Fruit fly (Drosophila melanogaster) whole organism, embryonic: ENCODE measurements around the gene mthl1.
A peak's percentile ranks its signal among the peaks of the same experiment; 100 is the strongest.

Experiments
- Adf1 ChIP-seq: fragments of 200-800 bp; sonication (Bioruptor generic); IDR thresholded peaks from 2 replicates; pipeline ENCODE4 v1.3.6; 2022; ENCODE audit warnings: missing biosample characterization, missing genetic modification characterization
- Bgb ChIP-seq: fragments of 200-800 bp; sonication (Bioruptor generic); IDR thresholded peaks from 2 replicates; pipeline ENCODE4 v1.3.6; 2022; ENCODE audit warnings: missing biosample characterization, missing genetic modification characterization; ENCODE audit not compliant: partially characterized antibody
- CG10147 ChIP-seq: fragments of 200-800 bp; sonication (Bioruptor generic); optimal IDR thresholded peaks from 2 replicates; lab custom pipeline; 2019; ENCODE audit warnings: missing biosample characterization, mild to moderate bottlenecking, missing genetic modification characterization, moderate library complexity
- CG10366 ChIP-seq: fragments of 200-800 bp; sonication (Bioruptor generic); IDR thresholded peaks from 2 replicates; pipeline ENCODE4 v1.3.6; 2022; ENCODE audit warnings: missing biosample characterization, missing genetic modification characterization
- CG10543 ChIP-seq: fragments of 200-800 bp; sonication (Bioruptor generic); optimal IDR thresholded peaks from 3 replicates; lab custom pipeline; 2017; ENCODE audit warnings: missing biosample characterization, mild to moderate bottlenecking, missing genetic modification characterization, moderate library complexity
- CG11696 ChIP-seq: fragments of 200-800 bp; sonication (Bioruptor generic); IDR thresholded peaks from 2 replicates; pipeline ENCODE4 v1.3.6; 2022; ENCODE audit warnings: missing biosample characterization, missing genetic modification characterization
- CG12155 ChIP-seq: fragments of 200-800 bp; sonication (Bioruptor generic); optimal IDR thresholded peaks from 3 replicates; lab custom pipeline; 2016; ENCODE audit warnings: missing biosample characterization, missing genetic modification characterization
- CG14667 ChIP-seq: fragments of 200-800 bp; sonication (Bioruptor generic); IDR thresholded peaks from 2 replicates; pipeline ENCODE4 v1.3.6; 2022; ENCODE audit warnings: missing biosample characterization, missing genetic modification characterization
- CG14965 ChIP-seq: fragments of 200-800 bp; sonication (Bioruptor generic); optimal IDR thresholded peaks from 2 replicates; lab custom pipeline; 2016; ENCODE audit warnings: missing biosample characterization, missing genetic modification characterization, borderline replicate concordance
- CG18262 ChIP-seq: fragments of 200-800 bp; optimal IDR thresholded peaks from 3 replicates; lab custom pipeline; 2019; ENCODE audit warnings: missing biosample characterization, mild to moderate bottlenecking, missing genetic modification characterization, moderate library complexity
- CG31388 ChIP-seq: fragments of 200-800 bp; sonication (Bioruptor generic); optimal IDR thresholded peaks from 2 replicates; lab custom pipeline; 2016; ENCODE audit warnings: missing biosample characterization, missing genetic modification characterization
- CG3847 ChIP-seq: fragments of 200-800 bp; sonication (Bioruptor generic); IDR thresholded peaks from 2 replicates; pipeline ENCODE4 v1.3.6; 2022; ENCODE audit warnings: missing biosample characterization, missing genetic modification characterization
- CG6683 ChIP-seq: fragments of 200-800 bp; sonication (Bioruptor generic); optimal IDR thresholded peaks from 2 replicates; lab custom pipeline; 2017; ENCODE audit warnings: missing biosample characterization, mild to moderate bottlenecking, missing genetic modification characterization, missing genetic modification reagents
- CG7271 ChIP-seq: fragments of 200-800 bp; sonication (Bioruptor generic); optimal IDR thresholded peaks from 2 replicates; lab custom pipeline; 2018; ENCODE audit warnings: missing biosample characterization, mild to moderate bottlenecking, missing genetic modification characterization, moderate library complexity
- CG7786 ChIP-seq: fragments of 200-800 bp; sonication (Bioruptor generic); optimal IDR thresholded peaks from 2 replicates; lab custom pipeline; 2016; ENCODE audit warnings: missing biosample characterization, missing genetic modification characterization
- CG7987 ChIP-seq: fragments of 200-800 bp; sonication (Bioruptor generic); optimal IDR thresholded peaks from 2 replicates; lab custom pipeline; 2018; ENCODE audit warnings: missing biosample characterization, mild to moderate bottlenecking, missing genetic modification characterization, moderate library complexity
- CTCF ChIP-seq: fragments of 200-800 bp; sonication (Bioruptor generic); optimal IDR thresholded peaks from 2 replicates; lab custom pipeline; 2017; ENCODE audit warnings: missing biosample characterization, mild to moderate bottlenecking, missing genetic modification characterization, moderate library complexity
- D19A ChIP-seq: fragments of 200-800 bp; optimal IDR thresholded peaks from 3 replicates; lab custom pipeline; 2019; ENCODE audit warnings: missing biosample characterization, mild to moderate bottlenecking, missing genetic modification characterization, moderate library complexity
- Drgx ChIP-seq: fragments of 200-800 bp; sonication (Bioruptor generic); IDR thresholded peaks from 2 replicates; pipeline ENCODE4 v1.3.6; 2022; ENCODE audit warnings: missing biosample characterization, missing genetic modification characterization
- E2f1 ChIP-seq: fragments of 200-800 bp; sonication (Bioruptor generic); IDR thresholded peaks from 2 replicates; pipeline ENCODE4 v1.3.6; 2022; ENCODE audit warnings: missing biosample characterization, missing genetic modification characterization
- Eip74EF ChIP-seq, 2 experiments: fragments of 200-800 bp in 1 of 2; fragments of >200 bp in 1 of 2; sonication (Bioruptor generic) in 1 of 2; optimal IDR thresholded peaks; 2 replicates each; lab custom pipeline; 2017 to 2019; ENCODE audit warnings: missing biosample characterization in 2 of 2, missing genetic modification characterization in 2 of 2, mild to moderate bottlenecking in 1 of 2, moderate library complexity in 1 of 2
- Elba2 ChIP-seq: fragments of 200-800 bp; sonication (Bioruptor generic); optimal IDR thresholded peaks from 3 replicates; lab custom pipeline; 2016; ENCODE audit warnings: missing biosample characterization, missing genetic modification characterization
- Fer2 ChIP-seq: fragments of 200-800 bp; sonication (Bioruptor generic); optimal IDR thresholded peaks from 2 replicates; lab custom pipeline; 2018; ENCODE audit warnings: missing biosample characterization, mild to moderate bottlenecking, missing genetic modification characterization, moderate library complexity
- HLHmδ ChIP-seq: fragments of 200-800 bp; sonication (Bioruptor generic); optimal IDR thresholded peaks from 2 replicates; lab custom pipeline; 2018; ENCODE audit warnings: missing biosample characterization, mild to moderate bottlenecking, missing genetic modification characterization, moderate library complexity
- HmgD ChIP-seq: fragments of 200-800 bp; sonication (Bioruptor generic); optimal IDR thresholded peaks from 3 replicates; lab custom pipeline; 2016; ENCODE audit warnings: missing biosample characterization, missing genetic modification characterization
- Hmr ChIP-seq: fragments of 200-800 bp; sonication (Bioruptor generic); optimal IDR thresholded peaks from 3 replicates; lab custom pipeline; 2017; ENCODE audit warnings: mild to moderate bottlenecking, missing biosample characterization, missing genetic modification reagents, missing genetic modification characterization
- Hr3 ChIP-seq: fragments of 200-800 bp; sonication (Bioruptor generic); optimal IDR thresholded peaks from 3 replicates; lab custom pipeline; 2016; ENCODE audit warnings: missing biosample characterization, missing genetic modification characterization
- MESR4 ChIP-seq: fragments of 200-800 bp; sonication (Bioruptor generic); optimal IDR thresholded peaks from 2 replicates; lab custom pipeline; 2018; ENCODE audit warnings: missing biosample characterization, mild to moderate bottlenecking, missing genetic modification characterization, moderate library complexity
- MTF-1 ChIP-seq: fragments of 200-800 bp; sonication (Bioruptor generic); optimal IDR thresholded peaks from 2 replicates; lab custom pipeline; 2018; ENCODE audit warnings: missing biosample characterization, mild to moderate bottlenecking, missing genetic modification characterization, borderline replicate concordance
- Med ChIP-seq: fragments of 200-800 bp; sonication (Bioruptor generic); peaks from one replicate; lab custom pipeline; 2016; ENCODE audit warnings: missing biosample characterization, missing genetic modification characterization, mild to moderate bottlenecking, inconsistent platforms, moderate library complexity
- Mes4 ChIP-seq: fragments of 200-800 bp; sonication (Bioruptor generic); optimal IDR thresholded peaks from 2 replicates; lab custom pipeline; 2016; ENCODE audit warnings: missing biosample characterization, missing genetic modification characterization
- Mrtf ChIP-seq: fragments of 200-800 bp; sonication (Bioruptor generic); IDR thresholded peaks from 3 replicates; pipeline ENCODE4 v1.3.6; 2022; ENCODE audit warnings: missing biosample characterization, missing genetic modification characterization
- NC2β ChIP-seq: fragments of 200-800 bp; sonication (Bioruptor generic); optimal IDR thresholded peaks from 2 replicates; lab custom pipeline; 2016; ENCODE audit warnings: missing biosample characterization, missing genetic modification characterization
- ato ChIP-seq: fragments of 200-800 bp; sonication (Bioruptor generic); IDR thresholded peaks from 2 replicates; pipeline ENCODE4 v1.3.6; 2022; ENCODE audit warnings: missing biosample characterization, missing genetic modification characterization; ENCODE audit not compliant: partially characterized antibody
- cas ChIP-seq: fragments of 200-800 bp; sonication (Bioruptor generic); IDR thresholded peaks from 2 replicates; pipeline ENCODE4 v1.3.6; 2022; ENCODE audit warnings: missing biosample characterization, missing genetic modification characterization
- dan ChIP-seq: fragments of 200-800 bp; sonication (Bioruptor generic); IDR thresholded peaks from 2 replicates; pipeline ENCODE4 v1.3.6; 2022; ENCODE audit warnings: missing biosample characterization, missing genetic modification characterization
- fru ChIP-seq: fragments of >200 bp; optimal IDR thresholded peaks from 2 replicates; lab custom pipeline; 2017
- ftz-f1 ChIP-seq: fragments of 200-800 bp; sonication (Bioruptor generic); optimal IDR thresholded peaks from 2 replicates; lab custom pipeline; 2016; ENCODE audit warnings: missing biosample characterization, missing genetic modification characterization
- jing ChIP-seq: fragments of 200-800 bp; sonication (Bioruptor generic); optimal IDR thresholded peaks from 2 replicates; lab custom pipeline; 2018; ENCODE audit warnings: missing biosample characterization, mild to moderate bottlenecking, missing genetic modification characterization
- jumu ChIP-seq: fragments of 200-800 bp; sonication (Bioruptor generic); optimal IDR thresholded peaks from 3 replicates; lab custom pipeline; 2016; ENCODE audit warnings: missing biosample characterization, missing genetic modification characterization
- knrl ChIP-seq: fragments of 200-800 bp; sonication (Bioruptor generic); IDR thresholded peaks from 3 replicates; pipeline ENCODE4 v1.3.6; 2022; ENCODE audit warnings: missing biosample characterization, missing genetic modification characterization; ENCODE audit not compliant: partially characterized antibody
- lmd ChIP-seq: fragments of 200-800 bp; sonication (Bioruptor generic); IDR thresholded peaks from 2 replicates; pipeline ENCODE4 v1.3.6; 2022; ENCODE audit warnings: missing biosample characterization, missing genetic modification characterization
- nom ChIP-seq: fragments of 200-800 bp; sonication (Bioruptor generic); optimal IDR thresholded peaks from 2 replicates; lab custom pipeline; 2017; ENCODE audit warnings: missing biosample characterization, missing genetic modification characterization, mild to moderate bottlenecking, moderate library complexity, missing genetic modification reagents
- phol ChIP-seq: fragments of 200-800 bp; sonication (Bioruptor generic); optimal IDR thresholded peaks from 3 replicates; lab custom pipeline; 2018; ENCODE audit warnings: missing biosample characterization, mild to moderate bottlenecking, missing genetic modification characterization, moderate library complexity
- row ChIP-seq: fragments of 200-800 bp; sonication (Bioruptor generic); IDR thresholded peaks from 3 replicates; pipeline ENCODE4 v1.3.6; 2022; ENCODE audit warnings: missing biosample characterization, missing genetic modification characterization
- sd ChIP-seq: fragments of 200-800 bp; sonication (Bioruptor generic); optimal IDR thresholded peaks from 3 replicates; lab custom pipeline; 2018; ENCODE audit warnings: missing biosample characterization, mild to moderate bottlenecking, missing genetic modification characterization, moderate library complexity
- sob ChIP-seq: fragments of 200-800 bp; sonication (Bioruptor generic); IDR thresholded peaks from 2 replicates; pipeline ENCODE4 v1.3.6; 2022; ENCODE audit warnings: missing biosample characterization, missing genetic modification characterization
- trem ChIP-seq: fragments of 200-800 bp; optimal IDR thresholded peaks from 3 replicates; lab custom pipeline; 2019; ENCODE audit warnings: missing biosample characterization, mild to moderate bottlenecking, missing genetic modification characterization, moderate library complexity
- unc-4 ChIP-seq: fragments of 200-800 bp; sonication (Bioruptor generic); IDR thresholded peaks from 2 replicates; pipeline ENCODE4 v1.3.6; 2022; ENCODE audit warnings: missing biosample characterization, missing genetic modification characterization; ENCODE audit not compliant: partially characterized antibody
- vvl ChIP-seq: fragments of 200-800 bp; sonication (Bioruptor generic); IDR thresholded peaks from 2 replicates; pipeline ENCODE4 v1.3.6; 2022; ENCODE audit warnings: missing biosample characterization, missing genetic modification characterization
- zfh2 ChIP-seq: fragments of 200-800 bp; sonication (Bioruptor generic); optimal IDR thresholded peaks from 2 replicates; lab custom pipeline; 2016; ENCODE audit warnings: missing biosample characterization, missing genetic modification characterization

Gene mthl1

DNA sequence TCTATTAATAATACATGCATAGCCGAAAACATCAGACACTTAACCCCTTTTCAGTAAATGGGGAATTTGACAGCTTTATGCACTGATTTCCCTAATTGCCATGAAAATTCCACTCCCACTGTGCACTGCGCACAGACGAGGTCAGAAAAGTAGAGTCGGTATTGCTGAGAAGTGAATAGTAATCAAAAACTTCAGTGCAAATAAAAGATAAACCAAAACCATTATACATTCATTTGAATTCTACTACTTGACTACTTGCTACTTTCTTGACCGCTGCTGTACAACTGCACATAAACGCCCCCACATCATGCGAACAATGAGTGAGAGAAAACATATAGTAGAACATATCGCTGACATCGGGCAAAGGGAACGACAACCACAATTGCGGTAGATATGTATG lies 50.7 kb downstream of the mthl1 start (continued):
- TF ChIP-seq CG11696, result peak; percentile 97
- TF ChIP-seq jumu, result peak; percentile 87
- TF ChIP-seq Adf1 (GFP tag; lab: Robert Waterston, UW), result no peak; the same call in 1 of the 2 replicates
- peak; percentile 33 for TF ChIP-seq CG7271
- peak; percentile 83 for TF ChIP-seq sob (GFP tag; lab: Robert Waterston, UW)
- TF ChIP-seq NC2β (GFP tag; lab: Kevin White, UChicago), result peak; percentile 85
- TF ChIP-seq CG10147 (GFP tag; lab: Kevin White, UChicago), result peak; percentile 67
- no peak for TF ChIP-seq Bgb (GFP tag; lab: Robert Waterston, UW)
- peak; percentile 64 for TF ChIP-seq CG7987
- TF ChIP-seq CG14965, result peak; percentile 28
- 0 out of 2 replicates have a peak, but pooled peaks have one; percentile 50 for TF ChIP-seq cas (GFP tag; lab: Robert Waterston, UW)
- TF ChIP-seq ftz-f1 (GFP tag; lab: Kevin White, UChicago), result no peak
- peak; percentile 78 for TF ChIP-seq Hr3 (GFP tag; lab: Kevin White, UChicago)
- TF ChIP-seq CG14667 (GFP tag; lab: Robert Waterston, UW), result peak; percentile 84
- peak; percentile 90 for TF ChIP-seq Drgx (GFP tag; lab: Robert Waterston, UW)
- peak; percentile 81 for TF ChIP-seq CG7786 (GFP tag; lab: Kevin White, UChicago)
- TF ChIP-seq E2f1 (GFP tag; lab: Robert Waterston, UW), result peak; percentile 87
- peak; percentile 49 for TF ChIP-seq CTCF (GFP tag; lab: Kevin White, UChicago)
- peak; percentile 83 for TF ChIP-seq lmd (GFP tag; lab: Robert Waterston, UW)
- TF ChIP-seq Hmr, result peak; percentile 61
- TF ChIP-seq Mes4 (GFP tag; lab: Kevin White, UChicago), result peak; percentile 86
- TF ChIP-seq row (GFP tag; lab: Robert Waterston, UW), result peak; percentile 88
- TF ChIP-seq CG10366 (GFP tag; lab: Robert Waterston, UW), result peak; percentile 87
- peak; percentile 89 for TF ChIP-seq CG18262
- peak; percentile 43; the same call in 1 of the 2 replicates for TF ChIP-seq dan (GFP tag; lab: Robert Waterston, UW)
- TF ChIP-seq Eip74EF (GFP tag; optimal IDR thresholded peaks at IDR 0.05; lab: Kevin White, UChicago), result peak in 1 of 2 experiments; percentile 84
- peak; percentile 58 for TF ChIP-seq CG12155 (GFP tag; lab: Kevin White, UChicago)
- TF ChIP-seq unc-4 (GFP tag; lab: Robert Waterston, UW), result no peak
- peak; percentile 33 for TF ChIP-seq zfh2 (GFP tag; lab: Kevin White, UChicago)
- peak; percentile 29 for TF ChIP-seq Fer2
- TF ChIP-seq fru, result no peak
- peak; percentile 25 for TF ChIP-seq CG6683 (GFP tag; lab: Kevin White, UChicago)
- TF ChIP-seq sd (tag; lab: Kevin White, UChicago), result peak; percentile 69
- TF ChIP-seq MTF-1 (GFP tag; lab: Kevin White, UChicago), result peak; percentile 75
- no peak for TF ChIP-seq ato
- peak; percentile 84 for TF ChIP-seq phol
- TF ChIP-seq jing (GFP tag; lab: Kevin White, UChicago), result peak; percentile 89
- TF ChIP-seq vvl (GFP tag; lab: Robert Waterston, UW), result peak; percentile 91
- no peak for TF ChIP-seq nom (GFP tag; lab: Kevin White, UChicago)
- peak; percentile 47 for TF ChIP-seq HmgD (GFP tag; lab: Kevin White, UChicago)
- peak; percentile 61 for TF ChIP-seq CG3847
- TF ChIP-seq CG10543 (GFP tag; lab: Kevin White, UChicago), result peak; percentile 7
- peak; percentile 98 for TF ChIP-seq Med
- peak; percentile 23 for TF ChIP-seq MESR4 (GFP tag; lab: Kevin White, UChicago)
- TF ChIP-seq Elba2 (GFP tag; lab: Kevin White, UChicago), result no peak
- TF ChIP-seq HLHmδ (GFP tag; lab: Kevin White, UChicago), result no peak
- no peak for TF ChIP-seq knrl (GFP tag; lab: Robert Waterston, UW)
- TF ChIP-seq D19A (tag; lab: Kevin White, UChicago), result peak; percentile 80
- TF ChIP-seq trem (tag; lab: Kevin White, UChicago), result peak; percentile 77
- TF ChIP-seq Mrtf, result peak; percentile 79
- peak; percentile 63 for TF ChIP-seq CG31388
